Worm (Caenorhabditis elegans) whole organism, late embryonic: ENCODE measurements around the gene F12A10.6.

Source experiments
- che-1 ChIP-seq: sonication (generic microtip); optimal IDR thresholded peaks from 2 replicates; lab custom pipeline; 2016; ENCODE audit warnings: mild to moderate bottlenecking, missing genetic modification characterization, missing compliant biosample characterization
- elt-2 ChIP-seq: sonication (generic microtip); optimal IDR thresholded peaks from 2 replicates; lab custom pipeline; 2016; ENCODE audit warnings: missing genetic modification reagents, missing genetic modification characterization, missing compliant biosample characterization
- ets-4 ChIP-seq: sonication (generic microtip); optimal IDR thresholded peaks from 2 replicates; lab custom pipeline; 2016; ENCODE audit warnings: missing genetic modification characterization, missing compliant biosample characterization
- npax-4 ChIP-seq: sonication (generic microtip); optimal IDR thresholded peaks from 2 replicates; lab custom pipeline; 2016; ENCODE audit warnings: missing genetic modification characterization, missing compliant biosample characterization
- sox-4 ChIP-seq: sonication (generic microtip); optimal IDR thresholded peaks from 2 replicates; lab custom pipeline; 2017; ENCODE audit warnings: mild to moderate bottlenecking, missing genetic modification characterization, inconsistent platforms, missing compliant biosample characterization
- unc-3 ChIP-seq, 2 experiments: fragments of 200-800 bp in 1 of 2; sonication (Bioruptor generic) in 1 of 2; sonication (generic microtip) in 1 of 2; conservative IDR thresholded peaks in 1 of 2; optimal IDR thresholded peaks in 1 of 2; 2 replicates each; pipeline versions ENCODE4 v1.3.6 to Lab custom; 2016 to 2022; ENCODE audit warnings: missing compliant biosample characterization in 2 of 2, missing genetic modification characterization in 2 of 2, missing genetic modification reagents in 1 of 2

ce11 chrII:5517643-5518042 lies 23.3 kb upstream of the F12A10.6 start, which contains the start of gene ZK177.9:
- no peak for TF ChIP-seq npax-4 (tag; lab: Kevin White, UChicago)
- no peak for TF ChIP-seq unc-3 (GFP tag; conservative IDR thresholded peaks at IDR 0.05; lab: Robert Waterston, UW)
- no peak for TF ChIP-seq unc-3 (tag; optimal IDR thresholded peaks at IDR 0.05; lab: Kevin White, UChicago)
- TF ChIP-seq ets-4 (tag; lab: Kevin White, UChicago), result no peak
- TF ChIP-seq sox-4 (tag; lab: Kevin White, UChicago), result no peak
- no peak for TF ChIP-seq che-1 (tag; lab: Kevin White, UChicago)
- TF ChIP-seq elt-2 (tag; lab: Kevin White, UChicago), result no peak
